Fruit fly (Drosophila melanogaster) whole organism, embryonic: Measurements from ENCODE around the gene Cpr65Au.

Source experiments
- CG10274 ChIP-seq: fragments of 200-800 bp; sonication (Bioruptor generic); optimal IDR thresholded peaks from 3 replicates; lab custom pipeline; 2017; ENCODE audit warnings: missing biosample characterization, mild to moderate bottlenecking, missing genetic modification characterization
- CG13296 ChIP-seq: fragments of 200-800 bp; sonication (Bioruptor generic); optimal IDR thresholded peaks from 3 replicates; lab custom pipeline; 2018; ENCODE audit warnings: missing biosample characterization, mild to moderate bottlenecking, missing genetic modification characterization
- CG14667 ChIP-seq: fragments of 200-800 bp; sonication (Bioruptor generic); IDR thresholded peaks from 2 replicates; pipeline ENCODE4 v1.3.6; 2022; ENCODE audit warnings: missing biosample characterization, missing genetic modification characterization
- CG30431 ChIP-seq: fragments of 200-800 bp; sonication (Bioruptor generic); optimal IDR thresholded peaks from 2 replicates; lab custom pipeline; 2017; ENCODE audit warnings: missing biosample characterization, missing genetic modification characterization
- Doc2 ChIP-seq: fragments of 200-800 bp; sonication (Bioruptor generic); IDR thresholded peaks from 2 replicates; pipeline ENCODE4 v1.3.6; 2022; ENCODE audit warnings: missing biosample characterization, missing genetic modification characterization
- Dref ChIP-seq: fragments of 200-800 bp; sonication (Bioruptor generic); IDR thresholded peaks from 2 replicates; pipeline ENCODE4 v1.3.6; 2022; ENCODE audit warnings: missing biosample characterization, missing genetic modification characterization
- Lpt ChIP-seq: fragments of >200 bp; optimal IDR thresholded peaks from 2 replicates; lab custom pipeline; 2018; ENCODE audit warnings: missing biosample characterization, missing genetic modification characterization
- Nf-YC ChIP-seq: fragments of 200-800 bp; optimal IDR thresholded peaks from 3 replicates; lab custom pipeline; 2019; ENCODE audit warnings: missing biosample characterization, mild to moderate bottlenecking, missing genetic modification characterization, moderate library complexity
- Ptx1 ChIP-seq: fragments of 200-800 bp; sonication (Bioruptor generic); IDR thresholded peaks from 2 replicates; pipeline ENCODE4 v1.3.6; 2022; ENCODE audit warnings: missing biosample characterization, missing genetic modification characterization
- lilli ChIP-seq: fragments of 200-800 bp; sonication (Bioruptor generic); optimal IDR thresholded peaks from 3 replicates; lab custom pipeline; 2016; ENCODE audit warnings: missing biosample characterization, missing genetic modification characterization
- shn ChIP-seq: fragments of 200-800 bp; sonication (Bioruptor generic); optimal IDR thresholded peaks from 3 replicates; lab custom pipeline; 2016; ENCODE audit warnings: missing biosample characterization, missing genetic modification characterization

dm6 chr3L:6124616-6125408 lies 7.1 kb downstream of the Cpr65Au start:
- TF ChIP-seq Ptx1 (GFP tag; lab: Robert Waterston, UW) = peak; percentile 78
- no peak for TF ChIP-seq Lpt
- TF ChIP-seq CG14667 (GFP tag; lab: Robert Waterston, UW) = no peak
- peak; percentile 52 for TF ChIP-seq Nf-YC (tag; lab: Kevin White, UChicago)
- peak; percentile 85 for TF ChIP-seq CG13296 (GFP tag; lab: Kevin White, UChicago)
- TF ChIP-seq Doc2 (GFP tag; lab: Robert Waterston, UW) = no peak
- no peak for TF ChIP-seq Dref
- TF ChIP-seq CG10274 (GFP tag; lab: Kevin White, UChicago) = peak; percentile 69
- TF ChIP-seq CG30431 (GFP tag; lab: Kevin White, UChicago) = peak; percentile 56
- TF ChIP-seq lilli (GFP tag; lab: Kevin White, UChicago) = peak; percentile 32
- peak; percentile 50 for TF ChIP-seq shn (GFP tag; lab: Kevin White, UChicago)
